ENCODE assay signal across 5 worm cellular contexts in genomic region chrX:12017908-12018479, ce11.
TF ChIP-seq lines count a peak whose summit lies in the region.

TSS of gene nmat-1 (minus strand) at chrX:12018043.
TSS of gene ucr-2.1 (plus strand) at chrX:12018429.

TF ChIP-seq in whole organism, L1 larva, 84 proteins besides CTCF, POLR2A, EP300 and RAD21 (continues in another document):
- TF ChIP-seq xbp-1 (tag; optimal IDR thresholded peaks at IDR 0.05; lab: Kevin White, UChicago) (peak; percentile 87), egl-27 (tag; optimal IDR thresholded peaks at IDR 0.05; lab: Kevin White, UChicago) (no peak), egl-13 (tag; optimal IDR thresholded peaks at IDR 0.05; lab: Kevin White, UChicago) (peak; percentile 68), nhr-47 (tag; optimal IDR thresholded peaks at IDR 0.05; lab: Kevin White, UChicago) (peak; percentile 81), fkh-8 (tag; optimal IDR thresholded peaks at IDR 0.05; lab: Kevin White, UChicago) (peak; percentile 73), tlp-1 (tag; optimal IDR thresholded peaks at IDR 0.05; lab: Kevin White, UChicago) (no peak), skn-1 (tag; optimal IDR thresholded peaks at IDR 0.05; lab: Kevin White, UChicago) (peak; percentile 74), mdl-1 (tag; optimal IDR thresholded peaks at IDR 0.05; lab: Kevin White, UChicago) (peak in 1 of 2 experiments; percentile 87), alr-1 (tag; optimal IDR thresholded peaks at IDR 0.05; lab: Kevin White, UChicago; ENCODE audit: borderline replicate concordance) (no peak), dsc-1 (tag; optimal IDR thresholded peaks at IDR 0.05; lab: Kevin White, UChicago) (peak; percentile 64), snpc-4 (tag; optimal IDR thresholded peaks at IDR 0.05; lab: Kevin White, UChicago) (peak; percentile 21), nhr-237 (tag; optimal IDR thresholded peaks at IDR 0.05; lab: Kevin White, UChicago) (peak; percentile 35), vab-15 (tag; optimal IDR thresholded peaks at IDR 0.05; lab: Kevin White, UChicago) (peak; percentile 50), lin-14 (GFP tag; optimal IDR thresholded peaks at IDR 0.05; lab: Kevin White, UChicago) (peak; percentile 97), ces-1 (GFP tag; optimal IDR thresholded peaks at IDR 0.05; lab: Kevin White, UChicago) (no peak), nhr-71 (tag; optimal IDR thresholded peaks at IDR 0.05; lab: Kevin White, UChicago) (peak; percentile 90), ama-1 (optimal IDR thresholded peaks at IDR 0.05; lab: Kevin White, UChicago) (no peak), lsy-2 (tag; optimal IDR thresholded peaks at IDR 0.05; lab: Kevin White, UChicago) (peak; percentile 56 to 77)

TF ChIP-seq in whole organism, L3 larva, 47 proteins besides CTCF, POLR2A, EP300 and RAD21 (continues in another document):
- TF ChIP-seq snpc-4 (tag; optimal IDR thresholded peaks at IDR 0.05; lab: Kevin White, UChicago) (peak; percentile 82), egl-27 (tag; optimal IDR thresholded peaks at IDR 0.05; lab: Kevin White, UChicago) (no peak), nhr-67 (tag; optimal IDR thresholded peaks at IDR 0.05; lab: Kevin White, UChicago) (no peak), nhr-77 (tag; optimal IDR thresholded peaks at IDR 0.05; lab: Kevin White, UChicago) (no peak), tbx-2 (tag; optimal IDR thresholded peaks at IDR 0.05; lab: Kevin White, UChicago) (peak; percentile 41), skn-1 (tag; optimal IDR thresholded peaks at IDR 0.05; lab: Kevin White, UChicago) (peak; percentile 44), nhr-43 (tag; optimal IDR thresholded peaks at IDR 0.05; lab: Kevin White, UChicago; ENCODE audit: poor library complexity, severe bottlenecking) (peak; percentile 69), jun-1 (tag; optimal IDR thresholded peaks at IDR 0.05; lab: Kevin White, UChicago) (peak; percentile 42), unc-62 (GFP tag; optimal IDR thresholded peaks at IDR 0.05; lab: Kevin White, UChicago) (no peak), hmg-11 (tag; optimal IDR thresholded peaks at IDR 0.05; lab: Kevin White, UChicago) (peak; percentile 90), fkh-2 (tag; optimal IDR thresholded peaks at IDR 0.05; lab: Kevin White, UChicago) (no peak), lin-39 (tag; optimal IDR thresholded peaks at IDR 0.05; lab: Kevin White, UChicago) (peak; percentile 83), zag-1 (tag; optimal IDR thresholded peaks at IDR 0.05; lab: Kevin White, UChicago) (no peak), sea-2 (GFP tag; optimal IDR thresholded peaks at IDR 0.05; lab: Kevin White, UChicago) (no peak), ceh-82 (tag; optimal IDR thresholded peaks at IDR 0.05; lab: Kevin White, UChicago) (no peak), nhr-25 (tag; optimal IDR thresholded peaks at IDR 0.05; lab: Kevin White, UChicago) (peak; percentile 93), nhr-237 (tag; optimal IDR thresholded peaks at IDR 0.05; lab: Kevin White, UChicago) (no peak), ZK546.5 (tag; optimal IDR thresholded peaks at IDR 0.05; lab: Kevin White, UChicago) (no peak), lin-15B (tag; optimal IDR thresholded peaks at IDR 0.05; lab: Kevin White, UChicago) (peak; percentile 83)

TF ChIP-seq in whole organism, early embryonic, 17 proteins besides CTCF, POLR2A, EP300 and RAD21:
- no peak for TF ChIP-seq hnd-1 (tag; optimal IDR thresholded peaks at IDR 0.05; lab: Kevin White, UChicago)
- 0 out of 2 replicates have a peak, but pooled peaks have one; percentile 8 for TF ChIP-seq tbx-37 (GFP tag; conservative IDR thresholded peaks at IDR 0.05; lab: Robert Waterston, UW)
- TF ChIP-seq F13C5.2 (tag; optimal IDR thresholded peaks at IDR 0.05; lab: Kevin White, UChicago), result peak; percentile 47
TF ChIP-seq in whole organism, early embryonic: peak in this region for 2.

TF ChIP-seq in whole organism, midembryonic, 9 proteins besides CTCF, POLR2A, EP300 and RAD21:
- TF ChIP-seq flt-1 (GFP tag; IDR thresholded peaks at IDR 0.05; lab: Robert Waterston, UW) (0 out of 2 replicates have a peak, but pooled peaks have one; percentile 27), med-1 (GFP tag; optimal IDR thresholded peaks at IDR 0.05; lab: Kevin White, UChicago; ENCODE audit: insufficient read depth) (no peak), klf-2 (GFP tag; conservative IDR thresholded peaks at IDR 0.05; lab: Robert Waterston, UW) (no peak)

TF ChIP-seq in whole organism, young adult, 124 proteins besides CTCF, POLR2A, EP300 and RAD21 (continues in another document):
- TF ChIP-seq fkh-3 (tag; optimal IDR thresholded peaks at IDR 0.05; lab: Kevin White, UChicago) (no peak), hmg-1.2 (GFP tag; IDR thresholded peaks at IDR 0.05; lab: Robert Waterston, UW) (0 out of 2 replicates have a peak, but pooled peaks have one; percentile 24), cebp-1 (GFP tag; IDR thresholded peaks at IDR 0.05; lab: Robert Waterston, UW) (peak; percentile 92), cebp-1 (tag; optimal IDR thresholded peaks at IDR 0.05; lab: Kevin White, UChicago) (peak; percentile 97), nhr-120 (GFP tag; IDR thresholded peaks at IDR 0.05; lab: Robert Waterston, UW) (no peak), zim-3 (tag; optimal IDR thresholded peaks at IDR 0.05; lab: Kevin White, UChicago) (no peak), madf-10 (tag; optimal IDR thresholded peaks at IDR 0.05; lab: Kevin White, UChicago) (peak; percentile 64), lin-26 (GFP tag; IDR thresholded peaks at IDR 0.05; lab: Robert Waterston, UW) (no peak), die-1 (tag; optimal IDR thresholded peaks at IDR 0.05; lab: Kevin White, UChicago) (no peak), egl-18 (GFP tag; IDR thresholded peaks at IDR 0.05; lab: Robert Waterston, UW) (no peak), ZK185.1 (tag; optimal IDR thresholded peaks at IDR 0.05; lab: Kevin White, UChicago; ENCODE audit: poor library complexity, severe bottlenecking) (peak; percentile 48), ets-4 (GFP tag; optimal IDR thresholded peaks at IDR 0.05; lab: Kevin White, UChicago) (peak; percentile 34), ztf-28 (GFP tag; IDR thresholded peaks at IDR 0.05; lab: Robert Waterston, UW) (no peak), tbx-9 (tag; optimal IDR thresholded peaks at IDR 0.05; lab: Kevin White, UChicago; ENCODE audit: borderline replicate concordance) (no peak), hmg-20 (GFP tag; IDR thresholded peaks at IDR 0.05; lab: Robert Waterston, UW) (no peak), repo-1 (tag; optimal IDR thresholded peaks at IDR 0.05; lab: Kevin White, UChicago) (no peak), ceh-91 (GFP tag; IDR thresholded peaks at IDR 0.05; lab: Robert Waterston, UW) (no peak), attf-5 (GFP tag; optimal IDR thresholded peaks at IDR 0.05; lab: Kevin White, UChicago) (peak; percentile 90), unc-62 (GFP tag; optimal IDR thresholded peaks at IDR 0.05; lab: Kevin White, UChicago) (no peak), F39B2.1 (GFP tag; IDR thresholded peaks at IDR 0.05; lab: Robert Waterston, UW) (no peak), Y53F4B.3 (GFP tag; IDR thresholded peaks at IDR 0.05; lab: Robert Waterston, UW) (no peak), mxl-1 (tag; optimal IDR thresholded peaks at IDR 0.05; lab: Kevin White, UChicago) (no peak), Y56A3A.18 (GFP tag; IDR thresholded peaks at IDR 0.05; lab: Robert Waterston, UW) (0 out of 2 replicates have a peak, but pooled peaks have one; percentile 53), ceh-40 (GFP tag; IDR thresholded peaks at IDR 0.05; lab: Robert Waterston, UW) (no peak), him-1 (tag; optimal IDR thresholded peaks at IDR 0.05; lab: Kevin White, UChicago) (no peak), K11D2.4 (GFP tag; IDR thresholded peaks at IDR 0.05; lab: Robert Waterston, UW) (no peak), aptf-3 (GFP tag; IDR thresholded peaks at IDR 0.05; lab: Robert Waterston, UW) (no peak), unc-130 (GFP tag; optimal IDR thresholded peaks at IDR 0.05; lab: Kevin White, UChicago) (no peak), attf-6 (GFP tag; IDR thresholded peaks at IDR 0.05; lab: Robert Waterston, UW) (no peak), lir-1 (GFP tag; conservative IDR thresholded peaks at IDR 0.05; lab: Robert Waterston, UW) (no peak), hrde-1 (tag; optimal IDR thresholded peaks at IDR 0.05; lab: Kevin White, UChicago; ENCODE audit: borderline replicate concordance) (no peak), snpc-3.4 (tag; optimal IDR thresholded peaks at IDR 0.05; lab: Kevin White, UChicago) (no peak), Y79H2A.3 (GFP tag; conservative IDR thresholded peaks at IDR 0.05; lab: Robert Waterston, UW) (no peak), pbrm-1 (GFP tag; IDR thresholded peaks at IDR 0.05; lab: Robert Waterston, UW) (no peak), nhr-80 (tag; optimal IDR thresholded peaks at IDR 0.05; lab: Kevin White, UChicago) (peak; percentile 97), B0035.1 (tag; optimal IDR thresholded peaks at IDR 0.05; lab: Kevin White, UChicago) (no peak), nfya-2 (GFP tag; IDR thresholded peaks at IDR 0.05; lab: Robert Waterston, UW) (no peak), mel-28 (tag; optimal IDR thresholded peaks at IDR 0.05; lab: Kevin White, UChicago; ENCODE audit: borderline replicate concordance) (no peak), egrh-3 (GFP tag; IDR thresholded peaks at IDR 0.05; lab: Robert Waterston, UW) (0 out of 2 replicates have a peak, but pooled peaks have one; percentile 20), nhr-27 (tag; optimal IDR thresholded peaks at IDR 0.05; lab: Kevin White, UChicago) (no peak), atf-7 (tag; optimal IDR thresholded peaks at IDR 0.05; lab: Kevin White, UChicago) (no peak), ceh-27 (GFP tag; optimal IDR thresholded peaks at IDR 0.05; lab: Kevin White, UChicago) (peak; percentile 74), nfyb-1 (GFP tag; IDR thresholded peaks at IDR 0.05; lab: Robert Waterston, UW) (no peak), F33H1.4 (GFP tag; IDR thresholded peaks at IDR 0.05; lab: Robert Waterston, UW) (no peak), pha-4 (tag; optimal IDR thresholded peaks at IDR 0.05; lab: Kevin White, UChicago) (no peak), aptf-2 (GFP tag; conservative IDR thresholded peaks at IDR 0.05; lab: Robert Waterston, UW) (no peak), nfya-1 (tag; optimal IDR thresholded peaks at IDR 0.05; lab: Kevin White, UChicago; ENCODE audit: borderline replicate concordance, insufficient read depth) (no peak), C06A6.2 (GFP tag; conservative IDR thresholded peaks at IDR 0.05; lab: Robert Waterston, UW) (no peak), B0336.3 (GFP tag; IDR thresholded peaks at IDR 0.05; lab: Robert Waterston, UW) (peak; percentile 56; the same call in 1 of the 2 replicates), F55B11.4 (tag; optimal IDR thresholded peaks at IDR 0.05; lab: Kevin White, UChicago; ENCODE audit: borderline replicate concordance, insufficient read depth) (no peak), tbp1 (GFP tag; optimal IDR thresholded peaks at IDR 0.05; lab: Kevin White, UChicago) (peak; percentile 45), ztf-6 (GFP tag; IDR thresholded peaks at IDR 0.05; lab: Robert Waterston, UW) (0 out of 2 replicates have a peak, but pooled peaks have one; percentile 33)

Comparison
In these comparisons a context has a peak if more than half of its experiments do, and no peak if none do; other contexts are left out.
1. Of the 8 proteins assayed by ChIP-seq in both whole organism, young adult and whole organism, L1 larva: peak only in whole organism, young adult: none; only in whole organism, L1 larva: dpl-1, efl-1 and unc-130; in both: nhr-90; in neither: 2; mixed calls (peak in some experiments, not most) for 2.